Fruit fly (Drosophila melanogaster) whole organism, embryonic: Measurements from ENCODE around the gene CG34301.

Experiments
- Atf6 ChIP-seq: fragments of 200-800 bp; sonication (Bioruptor generic); IDR thresholded peaks from 2 replicates; pipeline ENCODE4 v1.3.6; 2022; ENCODE audit warnings: missing biosample characterization, missing genetic modification characterization
- Awh ChIP-seq: fragments of 200-800 bp; sonication (Bioruptor generic); IDR thresholded peaks from 2 replicates; pipeline ENCODE4, ENCODE4 v1.3.6; 2022; ENCODE audit warnings: missing biosample characterization, missing genetic modification characterization
- B-H2 ChIP-seq: fragments of 200-800 bp; sonication (Bioruptor generic); optimal IDR thresholded peaks from 2 replicates; lab custom pipeline; 2018; ENCODE audit warnings: missing biosample characterization, mild to moderate bottlenecking, missing genetic modification characterization
- Bgb ChIP-seq: fragments of 200-800 bp; sonication (Bioruptor generic); IDR thresholded peaks from 2 replicates; pipeline ENCODE4 v1.3.6; 2022; ENCODE audit warnings: missing biosample characterization, missing genetic modification characterization; ENCODE audit not compliant: partially characterized antibody
- CG11504 ChIP-seq: fragments of 200-800 bp; sonication (Bioruptor generic); optimal IDR thresholded peaks from 3 replicates; lab custom pipeline; 2019; ENCODE audit warnings: missing biosample characterization, mild to moderate bottlenecking, missing genetic modification characterization, moderate library complexity
- CG12219 ChIP-seq: fragments of 200-800 bp; sonication (Bioruptor generic); optimal IDR thresholded peaks from 3 replicates; lab custom pipeline; 2018; ENCODE audit warnings: missing biosample characterization, mild to moderate bottlenecking, missing genetic modification characterization
- CG13123 ChIP-seq: fragments of 200-800 bp; sonication (Bioruptor generic); optimal IDR thresholded peaks from 2 replicates; lab custom pipeline; 2016; ENCODE audit warnings: missing biosample characterization, missing genetic modification characterization
- CG13624 ChIP-seq: fragments of 200-800 bp; sonication (Bioruptor generic); optimal IDR thresholded peaks from 2 replicates; lab custom pipeline; 2016; ENCODE audit warnings: missing biosample characterization, missing genetic modification characterization
- CG14860 ChIP-seq: fragments of 200-800 bp; sonication (Bioruptor generic); IDR thresholded peaks from 3 replicates; pipeline ENCODE4 v1.3.6; 2022; ENCODE audit warnings: missing biosample characterization, missing genetic modification characterization; ENCODE audit not compliant: partially characterized antibody
- CG43689 ChIP-seq: fragments of 200-800 bp; sonication (Bioruptor generic); IDR thresholded peaks from 2 replicates; pipeline ENCODE4 v1.3.6; 2022; ENCODE audit warnings: missing biosample characterization, missing genetic modification characterization
- CG4730 ChIP-seq: fragments of 200-800 bp; sonication (Bioruptor generic); IDR thresholded peaks from 2 replicates; pipeline ENCODE4 v1.3.6; 2022; ENCODE audit warnings: missing biosample characterization, missing genetic modification characterization
- CG7963 ChIP-seq: fragments of 200-800 bp; sonication (Bioruptor generic); IDR thresholded peaks from 3 replicates; pipeline ENCODE4 v1.3.6; 2022; ENCODE audit warnings: missing biosample characterization, missing genetic modification characterization; ENCODE audit not compliant: partially characterized antibody
- CG9437 ChIP-seq: fragments of 200-800 bp; sonication (Bioruptor generic); optimal IDR thresholded peaks from 2 replicates; lab custom pipeline; 2018; ENCODE audit warnings: missing biosample characterization, mild to moderate bottlenecking, missing genetic modification characterization
- CG9932 ChIP-seq: fragments of 200-800 bp; sonication (Bioruptor generic); IDR thresholded peaks from 2 replicates; pipeline ENCODE4 v1.3.6; 2022; ENCODE audit warnings: missing biosample characterization, missing genetic modification characterization
- CkIIα-i1 ChIP-seq: fragments of 200-800 bp; sonication (Bioruptor generic); IDR thresholded peaks from 2 replicates; pipeline ENCODE4 v1.3.6; 2022; ENCODE audit warnings: missing biosample characterization, missing genetic modification characterization
- Deaf1 ChIP-seq: fragments of 200-800 bp; optimal IDR thresholded peaks from 3 replicates; lab custom pipeline; 2019; ENCODE audit warnings: missing biosample characterization, mild to moderate bottlenecking, missing genetic modification characterization, moderate library complexity
- Drgx ChIP-seq: fragments of 200-800 bp; sonication (Bioruptor generic); IDR thresholded peaks from 2 replicates; pipeline ENCODE4 v1.3.6; 2022; ENCODE audit warnings: missing biosample characterization, missing genetic modification characterization
- MBD-R2 ChIP-seq: fragments of 200-800 bp; sonication (Bioruptor generic); IDR thresholded peaks from 2 replicates; pipeline ENCODE4 v1.3.6; 2022; ENCODE audit warnings: missing biosample characterization, missing genetic modification characterization
- Meics ChIP-seq: fragments of 200-800 bp; sonication (Bioruptor generic); optimal IDR thresholded peaks from 2 replicates; lab custom pipeline; 2017; ENCODE audit warnings: missing biosample characterization, mild to moderate bottlenecking, missing genetic modification characterization
- Nf-YB ChIP-seq: fragments of 200-800 bp; sonication (Bioruptor generic); optimal IDR thresholded peaks from 3 replicates; lab custom pipeline; 2019; ENCODE audit warnings: missing biosample characterization, mild to moderate bottlenecking, missing genetic modification characterization, moderate library complexity
- Poxn ChIP-seq: fragments of 200-800 bp; sonication (Bioruptor generic); IDR thresholded peaks from 2 replicates; pipeline ENCODE4 v1.3.6; 2022; ENCODE audit warnings: missing biosample characterization, missing genetic modification characterization
- Ravus ChIP-seq: fragments of 200-800 bp; sonication (Bioruptor generic); IDR thresholded peaks from 2 replicates; pipeline ENCODE4 v1.3.6; 2022; ENCODE audit warnings: missing biosample characterization, missing genetic modification characterization
- Sox100B ChIP-seq: fragments of 200-800 bp; sonication (Bioruptor generic); optimal IDR thresholded peaks from 3 replicates; lab custom pipeline; 2018; ENCODE audit warnings: missing biosample characterization, mild to moderate bottlenecking, missing genetic modification characterization
- Usf ChIP-seq: fragments of 200-800 bp; sonication (Bioruptor generic); optimal IDR thresholded peaks from 2 replicates; lab custom pipeline; 2017; ENCODE audit warnings: missing genotype, missing biosample characterization, missing genetic modification characterization
- YL-1 ChIP-seq: fragments of 200-800 bp; sonication (Bioruptor generic); optimal IDR thresholded peaks from 3 replicates; lab custom pipeline; 2017; ENCODE audit warnings: missing biosample characterization, mild to moderate bottlenecking, missing genetic modification characterization
- ab ChIP-seq: fragments of 200-800 bp; sonication (Bioruptor generic); optimal IDR thresholded peaks from 2 replicates; lab custom pipeline; 2016; ENCODE audit warnings: missing biosample characterization, missing genetic modification characterization
- az2 ChIP-seq: fragments of 200-800 bp; sonication (Bioruptor generic); optimal IDR thresholded peaks from 3 replicates; lab custom pipeline; 2016; ENCODE audit warnings: missing biosample characterization, missing genetic modification characterization
- btn ChIP-seq: fragments of 200-800 bp; sonication (Bioruptor generic); optimal IDR thresholded peaks from 2 replicates; lab custom pipeline; 2016; ENCODE audit warnings: missing biosample characterization, missing genetic modification characterization
- cas ChIP-seq: fragments of 200-800 bp; sonication (Bioruptor generic); IDR thresholded peaks from 2 replicates; pipeline ENCODE4 v1.3.6; 2022; ENCODE audit warnings: missing biosample characterization, missing genetic modification characterization
- caup ChIP-seq: fragments of 200-800 bp; sonication (Bioruptor generic); optimal IDR thresholded peaks from 3 replicates; lab custom pipeline; 2017; ENCODE audit warnings: missing biosample characterization, mild to moderate bottlenecking, missing genetic modification characterization, moderate library complexity; ENCODE audit not compliant: severe bottlenecking
- corto ChIP-seq: fragments of 200-800 bp; sonication (Bioruptor generic); optimal IDR thresholded peaks from 2 replicates; lab custom pipeline; 2016; ENCODE audit warnings: missing biosample characterization, mild to moderate bottlenecking, missing genetic modification characterization, moderate library complexity
- danr ChIP-seq: fragments of 200-800 bp; sonication (Bioruptor generic); IDR thresholded peaks from 2 replicates; pipeline ENCODE4 v1.3.6; 2022; ENCODE audit warnings: missing biosample characterization, missing genetic modification characterization
- exex ChIP-seq: fragments of 200-800 bp; sonication (Bioruptor generic); optimal IDR thresholded peaks from 4 replicates; lab custom pipeline; 2018; ENCODE audit warnings: missing biosample characterization, mild to moderate bottlenecking, missing genetic modification characterization, moderate library complexity
- gcm ChIP-seq: fragments of 200-800 bp; sonication (Bioruptor generic); optimal IDR thresholded peaks from 2 replicates; lab custom pipeline; 2019; ENCODE audit warnings: missing biosample characterization, mild to moderate bottlenecking, missing genetic modification characterization, moderate library complexity
- grau ChIP-seq: fragments of 200-800 bp; optimal IDR thresholded peaks from 3 replicates; lab custom pipeline; 2019; ENCODE audit warnings: missing biosample characterization, mild to moderate bottlenecking, missing genetic modification characterization, moderate library complexity
- gsb-n ChIP-seq: fragments of 200-800 bp; sonication (Bioruptor generic); optimal IDR thresholded peaks from 3 replicates; lab custom pipeline; 2018; ENCODE audit warnings: missing biosample characterization, mild to moderate bottlenecking, missing genetic modification characterization
- hb ChIP-seq: fragments of 200-800 bp; sonication (Bioruptor generic); IDR thresholded peaks from 3 replicates; pipeline ENCODE4 v1.3.6; 2022; ENCODE audit warnings: missing biosample characterization, missing genetic modification characterization; ENCODE audit not compliant: partially characterized antibody
- ind ChIP-seq: fragments of 200-800 bp; sonication (Bioruptor generic); optimal IDR thresholded peaks from 3 replicates; lab custom pipeline; 2016; ENCODE audit warnings: missing biosample characterization, missing genetic modification characterization
- lab ChIP-seq: fragments of 200-800 bp; sonication (Bioruptor generic); optimal IDR thresholded peaks from 3 replicates; lab custom pipeline; 2017; ENCODE audit warnings: missing biosample characterization, missing genetic modification characterization, mild to moderate bottlenecking, moderate library complexity, missing genetic modification reagents
- maf-S ChIP-seq: fragments of 200-800 bp; sonication (Bioruptor generic); optimal IDR thresholded peaks from 2 replicates; lab custom pipeline; 2016; ENCODE audit warnings: missing biosample characterization, missing genetic modification characterization
- nerfin-2 ChIP-seq: fragments of 200-800 bp; sonication (Bioruptor generic); IDR thresholded peaks from 2 replicates; pipeline ENCODE4 v1.3.6; 2022; ENCODE audit warnings: missing biosample characterization, missing genetic modification characterization; ENCODE audit not compliant: partially characterized antibody
- pan ChIP-seq, 4 experiments: fragments of >200 bp in 3 of 4; fragments of 200-800 bp in 1 of 4; sonication (Bioruptor generic) in 1 of 4; optimal IDR thresholded peaks in 3 of 4; IDR thresholded peaks in 1 of 4; 2 replicates each; pipeline versions ENCODE4 v1.3.6 to Lab custom; 2017 to 2022; ENCODE audit warnings: missing biosample characterization in 2 of 4, missing genetic modification characterization in 2 of 4, mixed read lengths in 1 of 4
- peb ChIP-seq: fragments of 200-800 bp; sonication (Bioruptor generic); IDR thresholded peaks from 2 replicates; pipeline ENCODE4 v1.3.6; 2022; ENCODE audit warnings: missing biosample characterization, missing genetic modification characterization
- pzg ChIP-seq: fragments of 200-800 bp; sonication (Bioruptor generic); optimal IDR thresholded peaks from 3 replicates; lab custom pipeline; 2018; ENCODE audit warnings: missing biosample characterization, mild to moderate bottlenecking, missing genetic modification characterization, moderate library complexity
- slp2 ChIP-seq: fragments of 200-800 bp; sonication (Bioruptor generic); optimal IDR thresholded peaks from 2 replicates; lab custom pipeline; 2016; ENCODE audit warnings: missing biosample characterization, missing genetic modification characterization
- sr ChIP-seq: fragments of 200-800 bp; sonication (Bioruptor generic); IDR thresholded peaks from 3 replicates; pipeline ENCODE4 v1.3.6; 2022; ENCODE audit warnings: missing biosample characterization, missing genetic modification characterization
- toy ChIP-seq: fragments of 200-800 bp; sonication (Bioruptor generic); IDR thresholded peaks from 2 replicates; pipeline ENCODE4 v1.3.6; 2022; ENCODE audit warnings: missing biosample characterization, missing genetic modification characterization
- trem ChIP-seq: fragments of 200-800 bp; optimal IDR thresholded peaks from 3 replicates; lab custom pipeline; 2019; ENCODE audit warnings: missing biosample characterization, mild to moderate bottlenecking, missing genetic modification characterization, moderate library complexity
- tup ChIP-seq: fragments of 200-800 bp; sonication (Bioruptor generic); optimal IDR thresholded peaks from 2 replicates; lab custom pipeline; 2016; ENCODE audit warnings: missing biosample characterization, mild to moderate bottlenecking, missing genetic modification characterization, moderate library complexity
- vfl ChIP-seq: fragments of 200-800 bp; sonication (Bioruptor generic); optimal IDR thresholded peaks from 2 replicates; lab custom pipeline; 2016; ENCODE audit warnings: missing biosample characterization, missing genetic modification characterization

Gene CG34301

dm6 chr3R:8820428-8820912 is 47.2 kb downstream of the CG34301 start, which contains the start of gene aqz (continued):
- TF ChIP-seq CG11504 (tag; lab: Kevin White, UChicago), result peak; percentile 80
- no peak for TF ChIP-seq CkIIα-i1
- TF ChIP-seq trem (tag; lab: Kevin White, UChicago), result peak; percentile 80
- no peak for TF ChIP-seq CG13123 (GFP tag; lab: Kevin White, UChicago)
- no peak for TF ChIP-seq CG9437 (GFP tag; lab: Kevin White, UChicago)
- TF ChIP-seq MBD-R2 (GFP tag; lab: Robert Waterston, UW), result peak; percentile 69
- TF ChIP-seq sr (GFP tag; lab: Robert Waterston, UW), result peak; percentile 67; the same call in 2 of the 3 replicates
- peak; percentile 74 for TF ChIP-seq maf-S (GFP tag; lab: Kevin White, UChicago)
- no peak for TF ChIP-seq ab
- peak; percentile 59 for TF ChIP-seq gsb-n (tag; lab: Kevin White, UChicago)
- TF ChIP-seq ind, result peak; percentile 23
- TF ChIP-seq pzg (GFP tag; lab: Kevin White, UChicago), result peak; percentile 98
- TF ChIP-seq CG9932 (GFP tag; lab: Robert Waterston, UW), result peak; percentile 67
- peak; percentile 80 for TF ChIP-seq lab (GFP tag; lab: Kevin White, UChicago)
- TF ChIP-seq cas (GFP tag; lab: Robert Waterston, UW), result no peak
- no peak for TF ChIP-seq btn (GFP tag; lab: Kevin White, UChicago)
- peak; percentile 81 for TF ChIP-seq Bgb (GFP tag; lab: Robert Waterston, UW)
- no peak for TF ChIP-seq Atf6 (GFP tag; lab: Robert Waterston, UW)
- TF ChIP-seq tup (GFP tag; lab: Kevin White, UChicago), result no peak
- no peak for TF ChIP-seq hb
- peak; percentile 89 for TF ChIP-seq YL-1
- TF ChIP-seq CG43689 (GFP tag; lab: Robert Waterston, UW), result no peak
- peak; percentile 31 for TF ChIP-seq Nf-YB (GFP tag; lab: Kevin White, UChicago)
- TF ChIP-seq Sox100B, result no peak
- peak; percentile 88 for TF ChIP-seq CG13624
- TF ChIP-seq CG12219 (GFP tag; lab: Kevin White, UChicago), result peak; percentile 14
- TF ChIP-seq Usf, result no peak
- TF ChIP-seq slp2 (GFP tag; lab: Kevin White, UChicago), result peak; percentile 46
- TF ChIP-seq Ravus (GFP tag; lab: Robert Waterston, UW), result no peak
- TF ChIP-seq CG4730 (GFP tag; lab: Robert Waterston, UW), result no peak
- TF ChIP-seq vfl, result peak; percentile 55
- TF ChIP-seq Deaf1 (tag; lab: Kevin White, UChicago), result peak; percentile 54
- TF ChIP-seq B-H2 (GFP tag; lab: Kevin White, UChicago), result peak; percentile 74
- peak; percentile 43; the same call in 1 of the 2 replicates for TF ChIP-seq nerfin-2
- peak; percentile 35 for TF ChIP-seq az2
- TF ChIP-seq caup (GFP tag; lab: Kevin White, UChicago), result peak; percentile 81
- no peak for TF ChIP-seq corto (GFP tag; lab: Kevin White, UChicago)
- TF ChIP-seq grau (tag; lab: Kevin White, UChicago), result peak; percentile 55
- no peak for TF ChIP-seq toy (GFP tag; lab: Robert Waterston, UW)
- TF ChIP-seq gcm, result peak; percentile 42
- TF ChIP-seq CG14860, result no peak
- peak; percentile 28; the same call in 1 of the 2 replicates for TF ChIP-seq Awh
- peak; percentile 66 for TF ChIP-seq exex (tag; lab: Kevin White, UChicago)
- TF ChIP-seq CG7963, result no peak
- no peak for TF ChIP-seq Poxn (GFP tag; lab: Robert Waterston, UW)
- peak; percentile 57 for TF ChIP-seq Drgx (GFP tag; lab: Robert Waterston, UW)
- TF ChIP-seq peb, result no peak
- TF ChIP-seq pan (optimal IDR thresholded peaks at IDR 0.05; lab: Kevin White, UChicago), result no peak
- TF ChIP-seq pan (GFP tag; optimal IDR thresholded peaks at IDR 0.05 in 1 of 2, IDR thresholded peaks at IDR 0.05 in 1 of 2), result peak in 1 of 2 experiments; percentile 65
- TF ChIP-seq danr (GFP tag; lab: Robert Waterston, UW), result no peak
- peak; percentile 33 for TF ChIP-seq Meics (GFP tag; lab: Kevin White, UChicago)
